Fruit fly (Drosophila melanogaster): Measurements from ENCODE around the gene Nepl5.

dm6 chr2L:6423148-6423547, 42.1 kb downstream of the Nepl5 start, which contains the start of gene Tig:
- TF ChIP-seq nerfin-1 (tag; optimal IDR thresholded peaks at IDR 0.05) (no peak), CG32772 (GFP tag; IDR thresholded peaks at IDR 0.05) (no peak), CG3847 (GFP tag; IDR thresholded peaks at IDR 0.05) (no peak), Optix (GFP tag; IDR thresholded peaks at IDR 0.05) (no peak), CG8478 (optimal IDR thresholded peaks at IDR 0.05) (no peak), CG12659 (GFP tag; optimal IDR thresholded peaks at IDR 0.05) (no peak), CG8281 (tag; optimal IDR thresholded peaks at IDR 0.05) (no peak)

Data from whole organism, embryonic.